Worm (Caenorhabditis elegans): ENCODE data around the gene col-183.

- TF ChIP-seq him-1 (tag; optimal IDR thresholded peaks at IDR 0.05) (no peak), W03F9.2 (tag; optimal IDR thresholded peaks at IDR 0.05) (no peak), dao-5 (tag; optimal IDR thresholded peaks at IDR 0.05) (no peak)
These were observed 50.1 kb downstream of the col-183 start for ce11 chrX:13417479-13417878.
